Fruit fly (Drosophila melanogaster): ENCODE data around the gene oc.

Gene oc

dm6 chrX:8676631-8677224 lies 26.2 kb upstream of the oc start, which contains the start of gene Rubicon (continued):
- peak; percentile 97 for TF ChIP-seq Dref (GFP tag; IDR thresholded peaks at IDR 0.05)
- no peak for TF ChIP-seq Six4 (GFP tag; optimal IDR thresholded peaks at IDR 0.05)
- TF ChIP-seq CG7271 (tag; optimal IDR thresholded peaks at IDR 0.05): no peak
- TF ChIP-seq C15 (GFP tag; IDR thresholded peaks at IDR 0.05): no peak
- TF ChIP-seq toy (GFP tag; IDR thresholded peaks at IDR 0.05): no peak
- peak; percentile 85; the same call in 2 of the 4 replicates for TF ChIP-seq chinmo (GFP tag; IDR thresholded peaks at IDR 0.05; ENCODE audit: partially characterized antibody)
- TF ChIP-seq p53 (GFP tag; optimal IDR thresholded peaks at IDR 0.05): peak; percentile 58
- TF ChIP-seq Camta (GFP tag; optimal IDR thresholded peaks at IDR 0.05): no peak
- peak; percentile 16 for TF ChIP-seq yki (optimal IDR thresholded peaks at IDR 0.05)
- peak; percentile 83 for TF ChIP-seq MBD-R2 (GFP tag; IDR thresholded peaks at IDR 0.05)
- TF ChIP-seq CG2202 (tag; optimal IDR thresholded peaks at IDR 0.05): peak; percentile 1
- no peak for TF ChIP-seq Dfd (GFP tag; optimal IDR thresholded peaks at IDR 0.05)
- no peak for TF ChIP-seq Dip2 (GFP tag; IDR thresholded peaks at IDR 0.05)
- no peak for TF ChIP-seq Hr39 (optimal IDR thresholded peaks at IDR 0.05)
- no peak for TF ChIP-seq CG11093 (GFP tag; IDR thresholded peaks at IDR 0.05)
- no peak for TF ChIP-seq bowl (GFP tag; IDR thresholded peaks at IDR 0.05)
- TF ChIP-seq CG43689 (GFP tag; IDR thresholded peaks at IDR 0.05): no peak
- TF ChIP-seq CG1024 (GFP tag; IDR thresholded peaks at IDR 0.05): no peak
- TF ChIP-seq wdn (GFP tag; IDR thresholded peaks at IDR 0.05): no peak
- no peak for TF ChIP-seq ara (GFP tag; IDR thresholded peaks at IDR 0.05)
- no peak for TF ChIP-seq CG17612 (GFP tag; IDR thresholded peaks at IDR 0.05)
- TF ChIP-seq CG7372 (GFP tag; IDR thresholded peaks at IDR 0.05): no peak
- no peak for TF ChIP-seq tap (tag; optimal IDR thresholded peaks at IDR 0.05)
- TF ChIP-seq sima (GFP tag; optimal IDR thresholded peaks at IDR 0.05): no peak
- TF ChIP-seq en (GFP tag; optimal IDR thresholded peaks at IDR 0.05): no peak
- TF ChIP-seq ssp (GFP tag; IDR thresholded peaks at IDR 0.05): peak; percentile 49
- no peak for TF ChIP-seq CG7786 (GFP tag; optimal IDR thresholded peaks at IDR 0.05)
- peak; percentile 86 for TF ChIP-seq hbn (GFP tag; IDR thresholded peaks at IDR 0.05; ENCODE audit: partially characterized antibody)
- peak; percentile 90 for TF ChIP-seq MESR4 (GFP tag; optimal IDR thresholded peaks at IDR 0.05)
- TF ChIP-seq Usf (GFP tag; optimal IDR thresholded peaks at IDR 0.05): no peak
- TF ChIP-seq chm (GFP tag; IDR thresholded peaks at IDR 0.05): peak; percentile 68
- peak; percentile 79 for TF ChIP-seq HmgZ (tag; optimal IDR thresholded peaks at IDR 0.05)
- no peak for TF ChIP-seq Oli (tag; optimal IDR thresholded peaks at IDR 0.05)
- TF ChIP-seq HLH54F (GFP tag; optimal IDR thresholded peaks at IDR 0.05): no peak
- TF ChIP-seq grn (GFP tag; optimal IDR thresholded peaks at IDR 0.05): no peak
- no peak for TF ChIP-seq disco-r (GFP tag; optimal IDR thresholded peaks at IDR 0.05)
- TF ChIP-seq Hand (GFP tag; optimal IDR thresholded peaks at IDR 0.05): no peak
- peak; percentile 86 for TF ChIP-seq abd-A (tag; optimal IDR thresholded peaks at IDR 0.05)
- TF ChIP-seq CG12219 (GFP tag; optimal IDR thresholded peaks at IDR 0.05): no peak
- TF ChIP-seq CG3838 (GFP tag; optimal IDR thresholded peaks at IDR 0.05): no peak
- peak; percentile 29 for TF ChIP-seq CG2120 (GFP tag; optimal IDR thresholded peaks at IDR 0.05)
- peak; percentile 41 for TF ChIP-seq CG18619 (GFP tag; optimal IDR thresholded peaks at IDR 0.05)
- no peak for TF ChIP-seq crc (GFP tag; optimal IDR thresholded peaks at IDR 0.05)
- TF ChIP-seq ERR (GFP tag; optimal IDR thresholded peaks at IDR 0.05): peak; percentile 55
- TF ChIP-seq CG15011 (GFP tag; optimal IDR thresholded peaks at IDR 0.05): no peak
- TF ChIP-seq unc-4 (GFP tag; IDR thresholded peaks at IDR 0.05; ENCODE audit: partially characterized antibody): peak; percentile 88
- peak; percentile 1 for TF ChIP-seq tx (GFP tag; optimal IDR thresholded peaks at IDR 0.05)
- peak; percentile 75 for TF ChIP-seq ato (GFP tag; IDR thresholded peaks at IDR 0.05; ENCODE audit: partially characterized antibody)
- TF ChIP-seq CG14050 (GFP tag; IDR thresholded peaks at IDR 0.05): no peak
- no peak for TF ChIP-seq wor (GFP tag; IDR thresholded peaks at IDR 0.05)
- no peak for TF ChIP-seq trh (GFP tag; optimal IDR thresholded peaks at IDR 0.05)
- no peak for TF ChIP-seq cwo (GFP tag; optimal IDR thresholded peaks at IDR 0.05)
- peak; percentile 68 for TF ChIP-seq CG10321 (GFP tag; IDR thresholded peaks at IDR 0.05)
